Fruit fly (Drosophila melanogaster) whole organism, prepupa: ENCODE results near the gene TotM.

Experiments
- Blimp-1 ChIP-seq: fragments of 200-800 bp; sonication (Bioruptor generic); optimal IDR thresholded peaks from 3 replicates; lab custom pipeline; 2017; ENCODE audit warnings: missing biosample characterization, missing genetic modification characterization, mild to moderate bottlenecking, moderate library complexity, missing genetic modification reagents
- CG10631 ChIP-seq: fragments of 200-800 bp; sonication (Bioruptor generic); optimal IDR thresholded peaks from 2 replicates; lab custom pipeline; 2016; ENCODE audit warnings: missing biosample characterization, missing genetic modification characterization
- CG10669 ChIP-seq: fragments of 200-800 bp; sonication (Bioruptor generic); optimal IDR thresholded peaks from 3 replicates; lab custom pipeline; 2018; ENCODE audit warnings: missing biosample characterization, mild to moderate bottlenecking, missing genetic modification characterization, moderate library complexity
- CG11762 ChIP-seq: fragments of 200-800 bp; sonication (Bioruptor generic); optimal IDR thresholded peaks from 3 replicates; lab custom pipeline; 2016; ENCODE audit warnings: missing biosample characterization, missing genetic modification characterization; ENCODE audit not compliant: insufficient read depth
- CG15336 ChIP-seq: fragments of 200-800 bp; sonication (Bioruptor generic); IDR thresholded peaks from 2 replicates; pipeline ENCODE4 v1.3.6; 2022; ENCODE audit warnings: missing biosample characterization, missing genetic modification characterization
- CG3032 ChIP-seq: fragments of 200-800 bp; optimal IDR thresholded peaks from 2 replicates; lab custom pipeline; 2019; ENCODE audit warnings: missing biosample characterization, mild to moderate bottlenecking, missing genetic modification characterization, moderate library complexity
- CG31627 ChIP-seq: fragments of 200-800 bp; sonication (Bioruptor generic); optimal IDR thresholded peaks from 3 replicates; lab custom pipeline; 2016; ENCODE audit warnings: missing biosample characterization, missing genetic modification characterization
- CG32006 ChIP-seq: fragments of 200-800 bp; sonication (Bioruptor generic); optimal IDR thresholded peaks from 3 replicates; lab custom pipeline; 2017; ENCODE audit warnings: missing biosample characterization, mild to moderate bottlenecking, missing genetic modification characterization
- CG34406 ChIP-seq: fragments of 200-800 bp; sonication (Bioruptor generic); optimal IDR thresholded peaks from 3 replicates; lab custom pipeline; 2016; ENCODE audit warnings: missing biosample characterization, missing genetic modification characterization
- CG3919 ChIP-seq: fragments of 200-800 bp; sonication (Bioruptor generic); optimal IDR thresholded peaks from 3 replicates; lab custom pipeline; 2016; ENCODE audit warnings: missing biosample characterization, missing genetic modification characterization
- CG6163 ChIP-seq: fragments of 200-800 bp; sonication (Bioruptor generic); IDR thresholded peaks from 3 replicates; pipeline ENCODE4 v1.3.6; 2022; ENCODE audit warnings: missing biosample characterization, missing genetic modification characterization
- CG6276 ChIP-seq: fragments of 200-800 bp; sonication (Bioruptor generic); optimal IDR thresholded peaks from 2 replicates; lab custom pipeline; 2017; ENCODE audit warnings: missing biosample characterization, mild to moderate bottlenecking, missing genetic modification characterization
- CG6854 ChIP-seq: fragments of 200-800 bp; sonication (Bioruptor generic); optimal IDR thresholded peaks from 2 replicates; lab custom pipeline; 2017; ENCODE audit warnings: missing biosample characterization, mild to moderate bottlenecking, missing genetic modification characterization
- CG8119 ChIP-seq: fragments of 200-800 bp; sonication (Bioruptor generic); IDR thresholded peaks from 3 replicates; pipeline ENCODE4 v1.3.6; 2022; ENCODE audit warnings: missing biosample characterization, missing genetic modification characterization
- CG8319 ChIP-seq: fragments of 200-800 bp; sonication (Bioruptor generic); optimal IDR thresholded peaks from 3 replicates; lab custom pipeline; 2016; ENCODE audit warnings: missing biosample characterization, missing genetic modification characterization
- CG8632 ChIP-seq: fragments of 200-800 bp; sonication (Bioruptor generic); optimal IDR thresholded peaks from 3 replicates; lab custom pipeline; 2016; ENCODE audit warnings: missing biosample characterization, missing genetic modification characterization
- Eip75B ChIP-seq: fragments of 200-800 bp; sonication (Bioruptor generic); optimal IDR thresholded peaks from 3 replicates; lab custom pipeline; 2016; ENCODE audit warnings: missing biosample characterization, missing genetic modification characterization
- Eip78C ChIP-seq: fragments of 200-800 bp; sonication (Bioruptor generic); peaks from one replicate; lab custom pipeline; 2016; ENCODE audit warnings: missing biosample characterization, missing genetic modification characterization
- Eip93F ChIP-seq: fragments of 200-800 bp; sonication (Bioruptor generic); optimal IDR thresholded peaks from 2 replicates; lab custom pipeline; 2016; ENCODE audit warnings: missing biosample characterization, mild to moderate bottlenecking, missing genetic modification characterization
- Ets96B ChIP-seq: fragments of 200-800 bp; optimal IDR thresholded peaks from 2 replicates; lab custom pipeline; 2019; ENCODE audit warnings: missing biosample characterization, mild to moderate bottlenecking, missing genetic modification characterization, moderate library complexity
- Hr39 ChIP-seq: fragments of 200-800 bp; sonication (Bioruptor generic); optimal IDR thresholded peaks from 2 replicates; lab custom pipeline; 2016; ENCODE audit warnings: missing biosample characterization, missing genetic modification characterization
- Hr4 ChIP-seq: fragments of 200-800 bp; sonication (Bioruptor generic); optimal IDR thresholded peaks from 3 replicates; lab custom pipeline; 2016; ENCODE audit warnings: missing biosample characterization, missing genetic modification characterization
- Lpt ChIP-seq: fragments of 200-800 bp; sonication (Bioruptor generic); optimal IDR thresholded peaks from 3 replicates; lab custom pipeline; 2016; ENCODE audit warnings: missing biosample characterization, missing genetic modification characterization
- Met ChIP-seq: fragments of 200-800 bp; sonication (Bioruptor generic); optimal IDR thresholded peaks from 3 replicates; lab custom pipeline; 2016; ENCODE audit warnings: missing biosample characterization, missing genetic modification characterization
- OdsH ChIP-seq: fragments of 200-800 bp; sonication (Bioruptor generic); optimal IDR thresholded peaks from 3 replicates; lab custom pipeline; 2016; ENCODE audit warnings: missing biosample characterization, missing genetic modification characterization
- Smox ChIP-seq: fragments of 200-800 bp; sonication (Bioruptor generic); optimal IDR thresholded peaks from 3 replicates; lab custom pipeline; 2016; ENCODE audit warnings: missing biosample characterization, missing genetic modification characterization
- Sox102F ChIP-seq: fragments of 200-800 bp; sonication (Bioruptor generic); optimal IDR thresholded peaks from 2 replicates; lab custom pipeline; 2016; ENCODE audit warnings: missing biosample characterization, mild to moderate bottlenecking, missing genetic modification characterization
- Sox14 ChIP-seq: fragments of 200-800 bp; sonication (Bioruptor generic); optimal IDR thresholded peaks from 3 replicates; lab custom pipeline; 2016; ENCODE audit warnings: missing biosample characterization, missing genetic modification characterization
- Sox15 ChIP-seq: fragments of 200-800 bp; sonication (Bioruptor generic); optimal IDR thresholded peaks from 3 replicates; lab custom pipeline; 2016; ENCODE audit warnings: missing biosample characterization, missing genetic modification characterization
- achi ChIP-seq: fragments of 200-800 bp; sonication (Bioruptor generic); optimal IDR thresholded peaks from 3 replicates; lab custom pipeline; 2016; ENCODE audit warnings: missing biosample characterization, missing genetic modification characterization
- acj6 ChIP-seq: fragments of 200-800 bp; sonication (Bioruptor generic); optimal IDR thresholded peaks from 3 replicates; lab custom pipeline; 2016; ENCODE audit warnings: missing biosample characterization, missing genetic modification characterization
- eg ChIP-seq: fragments of 200-800 bp; sonication (Bioruptor generic); IDR thresholded peaks from 3 replicates; pipeline ENCODE4 v1.3.6; 2022; ENCODE audit warnings: missing biosample characterization, missing genetic modification characterization
- esn ChIP-seq: fragments of 200-800 bp; sonication (Bioruptor generic); optimal IDR thresholded peaks from 2 replicates; lab custom pipeline; 2016; ENCODE audit warnings: missing biosample characterization, mild to moderate bottlenecking, missing genetic modification characterization, moderate library complexity
- fkh ChIP-seq: fragments of 200-800 bp; sonication (Bioruptor generic); optimal IDR thresholded peaks from 3 replicates; lab custom pipeline; 2017; ENCODE audit warnings: missing biosample characterization, mild to moderate bottlenecking, missing genetic modification characterization, moderate library complexity
- lz ChIP-seq: fragments of 200-800 bp; sonication (Bioruptor generic); optimal IDR thresholded peaks from 3 replicates; lab custom pipeline; 2016; ENCODE audit warnings: missing biosample characterization, missing genetic modification characterization
- pdm3 ChIP-seq: fragments of 200-800 bp; sonication (Bioruptor generic); optimal IDR thresholded peaks from 3 replicates; lab custom pipeline; 2016; ENCODE audit warnings: missing biosample characterization, missing genetic modification characterization
- salr ChIP-seq, 2 experiments: fragments of 200-800 bp; sonication (Bioruptor generic); optimal IDR thresholded peaks; 3 replicates each; lab custom pipeline; 2016 to 2018; ENCODE audit warnings: missing biosample characterization in 2 of 2, missing genetic modification characterization in 2 of 2, mild to moderate bottlenecking in 1 of 2
- ss ChIP-seq, 2 experiments: fragments of 200-800 bp; sonication (Bioruptor generic); optimal IDR thresholded peaks; 2 replicates in 1 of 2; 3 replicates in 1 of 2; lab custom pipeline; 2017 to 2018; ENCODE audit warnings: mild to moderate bottlenecking in 2 of 2, missing biosample characterization in 2 of 2, missing genetic modification characterization in 2 of 2, moderate library complexity in 1 of 2
- svp ChIP-seq: fragments of 200-800 bp; sonication (Bioruptor generic); peaks from one replicate; lab custom pipeline; 2016; ENCODE audit warnings: missing biosample characterization, missing genetic modification characterization

TotM gene

DNA sequence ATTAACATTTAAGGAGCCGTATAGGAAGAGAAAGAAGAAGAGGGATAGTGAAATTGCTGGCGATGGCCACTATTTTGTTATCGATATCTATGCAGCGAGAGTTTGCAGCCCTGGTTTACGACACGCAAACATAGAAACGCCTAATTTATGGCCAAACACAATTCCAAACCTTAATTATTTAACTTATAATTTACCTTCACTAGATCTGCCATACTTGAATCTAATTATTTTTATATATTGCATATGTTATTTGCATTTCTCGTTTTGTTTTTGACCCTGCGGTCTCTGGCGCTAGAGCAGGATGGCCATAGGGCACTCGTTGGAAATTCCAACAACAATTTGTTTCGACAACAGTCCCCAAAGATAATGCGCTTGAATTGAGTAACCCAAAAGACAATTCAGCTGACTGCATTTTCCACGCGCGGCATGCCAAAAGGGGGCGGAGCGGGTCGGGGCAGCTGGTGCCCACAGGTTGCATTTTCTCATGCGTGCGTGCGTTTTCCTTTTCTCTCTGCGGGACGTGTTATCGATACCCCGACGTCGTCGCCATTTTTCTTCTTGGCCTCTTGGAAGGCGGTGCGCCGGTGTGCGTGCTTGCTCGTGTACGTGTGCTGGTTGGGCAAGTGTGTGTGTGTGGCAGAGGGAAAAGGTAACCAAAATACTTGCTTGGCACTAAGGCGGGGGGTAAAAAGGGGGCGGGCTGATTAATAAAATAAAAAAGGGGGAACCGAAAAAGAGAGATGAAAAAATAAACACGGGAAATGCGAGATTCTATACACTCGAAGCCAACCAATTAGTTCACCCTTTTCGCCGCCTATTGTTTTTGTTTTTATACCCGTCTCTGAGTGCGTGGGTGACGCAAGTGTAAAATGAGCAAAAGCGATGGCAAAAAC is 4.5 kb upstream of the TotM start (continued):
- TF ChIP-seq lz (GFP tag; lab: Kevin White, UChicago) = peak; percentile 75
- peak; percentile 96 for TF ChIP-seq svp (GFP tag; lab: Kevin White, UChicago)
- TF ChIP-seq CG6854 (GFP tag; lab: Kevin White, UChicago) = peak; percentile 75
- peak; percentile 82 for TF ChIP-seq CG31627 (GFP tag; lab: Kevin White, UChicago)
- peak; percentile 88 for TF ChIP-seq CG15336
- no peak for TF ChIP-seq Hr4
- TF ChIP-seq fkh = no peak
- peak; percentile 78 for TF ChIP-seq Sox15 (GFP tag; lab: Kevin White, UChicago)
- TF ChIP-seq OdsH = peak; percentile 80
- TF ChIP-seq CG8632 (GFP tag; lab: Kevin White, UChicago) = peak; percentile 77

DNA sequence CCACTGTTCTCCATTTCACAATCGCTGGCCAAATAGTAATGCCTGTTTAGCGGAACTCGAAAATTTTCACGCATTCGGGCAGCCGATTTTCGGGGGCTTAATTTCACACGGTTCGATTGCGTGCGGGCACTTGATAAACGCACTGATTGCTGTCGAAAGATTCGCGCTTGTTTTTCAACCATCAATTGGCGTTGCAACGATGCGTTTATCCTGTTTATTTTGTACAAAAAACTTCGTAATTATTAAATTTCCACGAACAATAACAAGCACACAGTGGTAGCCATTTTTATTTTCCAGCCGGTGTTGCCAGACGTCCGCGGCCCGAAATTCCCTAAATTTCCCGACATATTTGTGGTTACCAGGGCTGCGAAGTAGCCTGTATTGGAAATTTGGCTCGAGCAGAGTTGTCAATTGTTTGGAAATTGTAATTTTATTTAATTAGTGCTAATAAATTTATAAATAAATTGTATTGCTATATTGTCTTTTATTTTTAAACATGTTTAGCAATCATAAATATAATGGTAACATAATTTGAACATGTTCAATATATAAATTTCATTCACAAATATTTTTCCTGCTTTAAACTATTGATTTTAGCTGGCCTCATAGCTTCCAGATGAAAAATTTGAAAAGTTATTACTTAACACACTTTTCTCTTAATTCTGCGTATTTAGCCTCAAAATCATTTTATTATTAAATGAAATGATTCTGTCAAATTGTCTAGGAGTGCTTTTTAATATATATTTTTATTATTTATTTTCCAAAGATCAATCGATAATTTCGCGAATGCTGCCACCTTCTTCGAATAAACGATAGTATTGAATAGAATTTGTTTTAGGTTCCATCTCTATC is 3.0 kb upstream of the TotM start, which contains the start of the genes Ncoa6 and cype:
Gene Ncoa6, minus strand, starts transcription at position 270 of the 852 bp plus-strand sequence.
Gene cype, plus strand, starts transcription at position 814 of the 852 bp plus-strand sequence.
- TF ChIP-seq Hr39 (GFP tag; lab: Kevin White, UChicago) = no peak
- peak; percentile 50 for TF ChIP-seq CG3919 (GFP tag; lab: Kevin White, UChicago)
- TF ChIP-seq CG15336 = 0 out of 2 replicates have a peak, but pooled peaks have one; percentile 29
- TF ChIP-seq Eip78C = peak; percentile 60
- no peak for TF ChIP-seq Blimp-1 (GFP tag; lab: Kevin White, UChicago)
- peak in 1 of 2 experiments; percentile 52 for TF ChIP-seq salr (GFP tag; optimal IDR thresholded peaks at IDR 0.05; lab: Kevin White, UChicago)
- TF ChIP-seq acj6 (GFP tag; lab: Kevin White, UChicago) = peak; percentile 24
- TF ChIP-seq OdsH = peak; percentile 42
- peak; percentile 55 for TF ChIP-seq CG6163 (GFP tag; lab: Robert Waterston, UW)
- peak; percentile 62 for TF ChIP-seq svp (GFP tag; lab: Kevin White, UChicago)
- TF ChIP-seq eg = peak; percentile 42; the same call in 2 of the 3 replicates
- no peak for TF ChIP-seq Sox102F (GFP tag; lab: Kevin White, UChicago)
- peak; percentile 17 for TF ChIP-seq Eip93F (GFP tag; lab: Kevin White, UChicago)
- peak; percentile 55 for TF ChIP-seq CG8632 (GFP tag; lab: Kevin White, UChicago)
- peak; percentile 15 for TF ChIP-seq Sox14
- peak; percentile 58 for TF ChIP-seq CG3032
- TF ChIP-seq CG34406 (GFP tag; lab: Kevin White, UChicago) = peak; percentile 54
- TF ChIP-seq Ets96B (tag; lab: Kevin White, UChicago) = peak; percentile 26
- no peak for TF ChIP-seq Eip75B (GFP tag; lab: Kevin White, UChicago)
- peak; percentile 66 for TF ChIP-seq CG10631 (GFP tag; lab: Kevin White, UChicago)
- TF ChIP-seq CG8119 = no peak; the same call in 2 of the 3 replicates
- TF ChIP-seq Met = peak; percentile 2
- no peak for TF ChIP-seq CG10669 (GFP tag; lab: Kevin White, UChicago)
- TF ChIP-seq CG11762 = peak; percentile 36
- TF ChIP-seq Sox15 (GFP tag; lab: Kevin White, UChicago) = peak; percentile 21
- TF ChIP-seq CG8319 (GFP tag; lab: Kevin White, UChicago) = peak; percentile 12
- TF ChIP-seq Smox = peak; percentile 48
- TF ChIP-seq CG31627 (GFP tag; lab: Kevin White, UChicago) = peak; percentile 24
- TF ChIP-seq achi (GFP tag; lab: Kevin White, UChicago) = peak; percentile 53
- TF ChIP-seq CG6276 (GFP tag; lab: Kevin White, UChicago) = no peak
- peak; percentile 33 for TF ChIP-seq CG32006 (GFP tag; lab: Kevin White, UChicago)
- TF ChIP-seq ss (GFP tag; optimal IDR thresholded peaks at IDR 0.05; lab: Kevin White, UChicago) = no peak
- peak; percentile 36 for TF ChIP-seq pdm3 (GFP tag; lab: Kevin White, UChicago)
- TF ChIP-seq esn = peak; percentile 28
- TF ChIP-seq CG6854 (GFP tag; lab: Kevin White, UChicago) = no peak
- no peak for TF ChIP-seq Lpt (GFP tag; lab: Kevin White, UChicago)
- peak; percentile 24 for TF ChIP-seq Hr4
